Worm (Caenorhabditis elegans) whole organism, L4 larva: Measurements from ENCODE around the gene T27D12.6.
A peak's percentile ranks its signal among the peaks of the same experiment; 100 is the strongest.

Experiments used
- F49E8.2 ChIP-seq: sonication (generic microtip); optimal IDR thresholded peaks from 2 replicates; lab custom pipeline; 2016; ENCODE audit warnings: missing compliant biosample characterization, mild to moderate bottlenecking, missing genetic modification characterization, borderline replicate concordance
- T20F7.1 ChIP-seq: fragments of 200-800 bp; sonication (Bioruptor generic); optimal IDR thresholded peaks from 2 replicates; lab custom pipeline; 2018; ENCODE audit warnings: mild to moderate bottlenecking, missing genetic modification characterization, missing compliant biosample characterization
- Y105C5A.15 ChIP-seq: fragments of 200-800 bp; sonication (Bioruptor generic); IDR thresholded peaks from 2 replicates; pipeline ENCODE4 v1.3.6; 2022; ENCODE audit warnings: missing genetic modification characterization, missing compliant biosample characterization
- ZK337.2 ChIP-seq: fragments of 200-800 bp; sonication (Bioruptor generic); IDR thresholded peaks from 2 replicates; pipeline ENCODE4 v1.3.6; 2022; ENCODE audit warnings: missing genetic modification reagents, missing genetic modification characterization, missing compliant biosample characterization
- ZK546.5 ChIP-seq, 2 experiments: sonication (generic microtip); optimal IDR thresholded peaks; 2 replicates each; lab custom pipeline; 2017; ENCODE audit warnings: missing biosample characterization in 2 of 2, missing genetic modification characterization in 2 of 2
- aly-2 ChIP-seq: sonication (generic microtip); optimal IDR thresholded peaks from 2 replicates; lab custom pipeline; 2018; ENCODE audit warnings: missing biosample characterization, missing genetic modification characterization
- ama-1 ChIP-seq: fragments of 150-350 bp; optimal IDR thresholded peaks from 2 replicates; lab custom pipeline; 2014; ENCODE audit warnings: inconsistent platforms, mixed read lengths
- arid-1 ChIP-seq: fragments of 200-800 bp; sonication (Bioruptor generic); conservative IDR thresholded peaks from 2 replicates; pipeline ENCODE4 v1.3.6; 2022; ENCODE audit warnings: missing genetic modification reagents, missing genetic modification characterization, missing compliant biosample characterization
- ceh-32 ChIP-seq: sonication (generic microtip); optimal IDR thresholded peaks from 2 replicates; lab custom pipeline; 2016; ENCODE audit warnings: mild to moderate bottlenecking, missing genetic modification characterization, missing compliant biosample characterization; ENCODE audit not compliant: poor library complexity
- ctbp-1 ChIP-seq: fragments of 200-800 bp; sonication (Bioruptor generic); IDR thresholded peaks from 2 replicates; pipeline ENCODE4 v1.3.6; 2022; ENCODE audit warnings: missing genetic modification reagents, missing genetic modification characterization, missing compliant biosample characterization
- daf-12 ChIP-seq: fragments of 150-350 bp; optimal IDR thresholded peaks from 2 replicates; lab custom pipeline; 2014; ENCODE audit warnings: missing biosample characterization, missing genetic modification reagents, missing genetic modification characterization
- daf-19 ChIP-seq: fragments of 200-800 bp; sonication (Bioruptor generic); conservative IDR thresholded peaks from 2 replicates; pipeline ENCODE4 v1.3.6; 2022; ENCODE audit warnings: missing genetic modification characterization, missing compliant biosample characterization
- dpl-1 ChIP-seq: fragments of 150-350 bp; optimal IDR thresholded peaks from 2 replicates; lab custom pipeline; 2014; ENCODE audit warnings: missing biosample characterization, missing genetic modification reagents, missing genetic modification characterization
- fkh-10 ChIP-seq: fragments of 150-350 bp; optimal IDR thresholded peaks from 2 replicates; lab custom pipeline; 2014; ENCODE audit warnings: missing biosample characterization, missing genetic modification reagents, missing genetic modification characterization
- hlh-11 ChIP-seq: fragments of 200-800 bp; sonication (Bioruptor generic); optimal IDR thresholded peaks from 2 replicates; lab custom pipeline; 2018; ENCODE audit warnings: mild to moderate bottlenecking, missing genetic modification characterization, missing compliant biosample characterization
- hmg-1.1 ChIP-seq: fragments of 200-800 bp; sonication (Bioruptor generic); IDR thresholded peaks from 2 replicates; pipeline ENCODE4 v1.3.6; 2022; ENCODE audit warnings: missing genetic modification reagents, missing genetic modification characterization, missing compliant biosample characterization
- lin-1 ChIP-seq: fragments of 200-800 bp; sonication (Bioruptor generic); IDR thresholded peaks from 2 replicates; pipeline ENCODE4 v1.3.6; 2022; ENCODE audit warnings: missing genetic modification reagents, missing genetic modification characterization, missing compliant biosample characterization
- madf-5 ChIP-seq, 2 experiments: fragments of 200-800 bp; sonication (Bioruptor generic); IDR thresholded peaks; 2 replicates each; pipeline ENCODE4 v1.3.6; 2022; ENCODE audit warnings: missing compliant biosample characterization in 2 of 2, missing genetic modification characterization in 2 of 2
- nhr-10 ChIP-seq: fragments of 150-350 bp; optimal IDR thresholded peaks from 2 replicates; lab custom pipeline; 2014; ENCODE audit warnings: missing biosample characterization, missing genetic modification characterization
- nhr-102 ChIP-seq: sonication (generic microtip); optimal IDR thresholded peaks from 2 replicates; lab custom pipeline; 2016; ENCODE audit warnings: mild to moderate bottlenecking, missing genetic modification characterization, moderate library complexity, missing compliant biosample characterization
- nhr-237 ChIP-seq: sonication (generic microtip); optimal IDR thresholded peaks from 2 replicates; lab custom pipeline; 2017; ENCODE audit warnings: missing biosample characterization, missing genetic modification characterization
- nhr-25 ChIP-seq: sonication (generic microtip); optimal IDR thresholded peaks from 2 replicates; lab custom pipeline; 2017; ENCODE audit warnings: missing genetic modification characterization, mild to moderate bottlenecking, missing compliant biosample characterization, antibody characterized with exemption, moderate library complexity, borderline replicate concordance; ENCODE audit not compliant: insufficient read depth
- nhr-48 ChIP-seq: sonication (generic microtip); optimal IDR thresholded peaks from 2 replicates; lab custom pipeline; 2016; ENCODE audit warnings: mild to moderate bottlenecking, missing genetic modification characterization, missing compliant biosample characterization
- nhr-6 ChIP-seq: fragments of 150-350 bp; optimal IDR thresholded peaks from 2 replicates; lab custom pipeline; 2014; ENCODE audit warnings: missing biosample characterization, missing genetic modification characterization
- nhr-76 ChIP-seq: fragments of 150-350 bp; optimal IDR thresholded peaks from 2 replicates; lab custom pipeline; 2014; ENCODE audit warnings: missing biosample characterization, missing genetic modification characterization
- pha-4 ChIP-seq, 2 experiments: fragments of 150-350 bp in 1 of 2; fragments of 200-800 bp in 1 of 2; sonication (Bioruptor generic) in 1 of 2; IDR thresholded peaks in 1 of 2; optimal IDR thresholded peaks in 1 of 2; 2 replicates each; pipeline versions ENCODE4 v1.3.6 to Lab custom; 2014 to 2022; ENCODE audit warnings: missing genetic modification characterization in 2 of 2, missing genetic modification reagents in 2 of 2, missing biosample characterization in 1 of 2, missing compliant biosample characterization in 1 of 2
- set-16 ChIP-seq: fragments of 200-800 bp; sonication (Bioruptor generic); IDR thresholded peaks from 2 replicates; pipeline ENCODE4 v1.3.6; 2022; ENCODE audit warnings: missing genetic modification reagents, missing genetic modification characterization, missing compliant biosample characterization
- snpc-1.2 ChIP-seq: fragments of 200-800 bp; sonication (Bioruptor generic); IDR thresholded peaks from 2 replicates; pipeline ENCODE4 v1.3.6; 2022; ENCODE audit warnings: missing genetic modification reagents, missing genetic modification characterization, missing compliant biosample characterization
- tag-97 ChIP-seq: fragments of 200-800 bp; sonication (Bioruptor generic); IDR thresholded peaks from 2 replicates; pipeline ENCODE4 v1.3.6; 2022; ENCODE audit warnings: missing genetic modification characterization, missing compliant biosample characterization
- tra-1 ChIP-seq: fragments of 200-800 bp; sonication (Bioruptor generic); IDR thresholded peaks from 2 replicates; pipeline ENCODE4 v1.3.6; 2022; ENCODE audit warnings: missing genetic modification reagents, missing genetic modification characterization, missing compliant biosample characterization
- unc-130 ChIP-seq: sonication (generic microtip); optimal IDR thresholded peaks from 2 replicates; lab custom pipeline; 2016; ENCODE audit warnings: missing genetic modification reagents, missing genetic modification characterization, missing compliant biosample characterization
- unc-62 ChIP-seq, 3 experiments: fragments of 150-350 bp in 1 of 3; sonication (generic microtip); optimal IDR thresholded peaks in 2 of 3; peaks in 1 of 3; 1 replicate in 1 of 3; 2 replicates in 2 of 3; lab custom pipeline; 2014 to 2017; ENCODE audit warnings: missing biosample characterization in 3 of 3, missing genetic modification characterization in 3 of 3, missing genetic modification reagents in 3 of 3, missing genotype in 1 of 3
- zag-1 ChIP-seq: fragments of 150-350 bp; optimal IDR thresholded peaks from 2 replicates; lab custom pipeline; 2014; ENCODE audit warnings: missing biosample characterization, missing genetic modification characterization
- zip-11 ChIP-seq: fragments of 200-800 bp; sonication (Bioruptor generic); IDR thresholded peaks from 2 replicates; pipeline ENCODE4 v1.3.6; 2022; ENCODE audit warnings: missing genetic modification characterization, missing compliant biosample characterization

T27D12.6 gene

DNA sequence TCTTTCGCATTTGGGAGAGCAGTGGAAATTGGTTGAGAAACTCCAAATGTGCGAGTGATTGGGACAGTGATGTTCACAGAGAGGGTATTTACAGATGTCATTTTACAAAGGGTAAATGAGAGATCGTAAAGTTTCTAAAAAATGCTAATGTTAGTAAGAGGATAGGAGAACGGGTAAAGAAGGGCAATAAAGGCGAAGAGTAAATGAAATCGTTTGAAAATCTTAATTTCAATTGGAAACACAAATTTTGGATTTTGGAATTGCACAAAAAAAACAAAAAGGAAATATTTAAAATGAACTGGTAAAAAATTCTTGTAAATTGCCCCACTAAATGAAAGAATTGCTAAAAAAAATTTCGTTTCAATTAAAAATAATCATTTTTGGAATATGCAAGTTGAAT lies 18.8 kb upstream of the T27D12.6 start, which contains the start of gene pap-3:
Gene pap-3, minus strand, starts transcription at position 101 of the 400 bp plus-strand sequence.
- TF ChIP-seq nhr-6 (tag; lab: Kevin White, UChicago) = no peak
- TF ChIP-seq nhr-76 (tag; lab: Kevin White, UChicago) = no peak
- no peak for TF ChIP-seq tag-97
- TF ChIP-seq lin-1 (GFP tag; lab: Robert Waterston, UW) = no peak
- no peak for TF ChIP-seq unc-130
- TF ChIP-seq ZK546.5 (tag; optimal IDR thresholded peaks at IDR 0.05; lab: Kevin White, UChicago) = no peak
- no peak for TF ChIP-seq dpl-1 (GFP tag; lab: Kevin White, UChicago)
- TF ChIP-seq tra-1 = no peak
- TF ChIP-seq T20F7.1 = no peak
- TF ChIP-seq madf-5 (GFP tag; IDR thresholded peaks at IDR 0.05; lab: Robert Waterston, UW) = no peak
- no peak for TF ChIP-seq pha-4 (GFP tag; IDR thresholded peaks at IDR 0.05; lab: Robert Waterston, UW)
- no peak for TF ChIP-seq pha-4 (tag; optimal IDR thresholded peaks at IDR 0.05; lab: Kevin White, UChicago)
- no peak for TF ChIP-seq zag-1 (tag; lab: Kevin White, UChicago)
- no peak for TF ChIP-seq zip-11
- TF ChIP-seq daf-12 = no peak

DNA sequence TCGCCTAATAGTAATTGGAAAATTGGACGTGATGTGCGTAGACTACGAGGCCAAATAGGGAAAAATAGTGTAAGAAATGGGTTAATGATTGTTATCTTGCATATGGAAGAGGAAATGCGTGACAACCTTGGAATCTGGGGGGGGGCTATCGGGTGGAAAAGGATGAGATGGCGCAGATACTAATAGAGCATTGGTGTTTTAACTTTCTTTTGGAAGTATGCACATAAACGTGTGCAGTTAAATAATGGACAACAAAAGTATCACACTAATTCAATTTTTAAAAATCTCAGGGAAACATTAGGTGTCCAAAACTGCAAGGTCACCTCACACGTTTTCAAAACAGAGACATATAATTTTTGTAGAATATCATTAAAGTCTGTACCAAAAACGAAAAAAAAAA lies 15.5 kb upstream of the T27D12.6 start, which contains the start of gene Y6D1A.2:
Gene Y6D1A.2, minus strand, starts transcription at position 101 of the 400 bp plus-strand sequence.
- no peak for TF ChIP-seq snpc-1.2
- TF ChIP-seq F49E8.2 (tag; lab: Kevin White, UChicago) = no peak
- TF ChIP-seq ceh-32 (tag; lab: Kevin White, UChicago) = no peak
- no peak for TF ChIP-seq Y105C5A.15
- TF ChIP-seq nhr-25 (tag; lab: Kevin White, UChicago) = no peak
- no peak for TF ChIP-seq nhr-48
- TF ChIP-seq pha-4 (GFP tag; IDR thresholded peaks at IDR 0.05; lab: Robert Waterston, UW) = no peak
- TF ChIP-seq pha-4 (tag; optimal IDR thresholded peaks at IDR 0.05; lab: Kevin White, UChicago) = no peak
- TF ChIP-seq nhr-10 (tag; lab: Kevin White, UChicago) = no peak
- TF ChIP-seq nhr-237 (tag; lab: Kevin White, UChicago) = no peak
- no peak for TF ChIP-seq ama-1 (lab: Kevin White, UChicago)

DNA sequence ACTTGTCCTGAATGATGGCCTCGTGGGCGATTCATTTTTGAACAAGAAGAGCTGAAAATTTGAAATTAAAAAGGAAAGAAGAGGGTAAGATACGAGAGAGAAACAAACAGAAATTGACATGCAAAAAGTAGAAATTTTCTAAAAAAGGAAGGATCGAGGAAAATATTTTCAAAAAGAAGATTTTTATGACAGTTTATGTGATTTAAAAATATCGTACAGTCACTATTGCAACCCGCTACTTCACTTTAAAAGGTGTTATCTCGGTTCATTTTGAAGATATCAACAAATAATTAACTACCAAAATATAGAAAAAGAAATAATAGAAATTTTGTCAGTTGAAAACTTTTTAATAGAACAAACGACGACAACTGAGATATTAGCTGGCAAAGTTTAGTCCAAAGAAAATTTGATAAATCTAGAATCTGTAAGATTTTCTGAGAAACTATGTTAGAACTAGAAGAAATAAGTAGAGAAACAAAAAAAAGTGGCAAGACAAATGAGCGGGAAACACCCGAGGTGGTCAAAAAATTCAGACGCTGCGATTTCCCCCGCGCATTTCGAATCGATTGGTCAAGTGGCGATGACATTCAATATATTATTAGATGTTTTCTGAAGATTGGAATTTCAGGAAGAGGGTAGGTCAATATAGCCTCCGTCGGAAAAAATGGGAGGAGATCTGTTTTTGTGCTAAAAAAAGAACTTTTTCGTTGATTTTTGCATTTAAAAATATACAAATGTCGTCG lies 11.6 kb upstream of the T27D12.6 start, which contains the start of gene Y6D1A.1:
Gene Y6D1A.1, minus strand, starts transcription at position 51 of the 743 bp plus-strand sequence.
- no peak for TF ChIP-seq ctbp-1
- peak in 1 of 2 experiments; percentile 55 for TF ChIP-seq unc-62 (GFP tag; optimal IDR thresholded peaks at IDR 0.05 in 1 of 2; lab: Kevin White, UChicago)
- TF ChIP-seq unc-62 (tag; optimal IDR thresholded peaks at IDR 0.05; lab: Kevin White, UChicago) = no peak
- TF ChIP-seq set-16 (GFP tag; lab: Robert Waterston, UW) = no peak
- no peak for TF ChIP-seq hmg-1.1
- no peak for TF ChIP-seq arid-1 (GFP tag; lab: Robert Waterston, UW)
- no peak for TF ChIP-seq nhr-237 (tag; lab: Kevin White, UChicago)
- TF ChIP-seq nhr-102 (tag; lab: Kevin White, UChicago) = no peak

DNA sequence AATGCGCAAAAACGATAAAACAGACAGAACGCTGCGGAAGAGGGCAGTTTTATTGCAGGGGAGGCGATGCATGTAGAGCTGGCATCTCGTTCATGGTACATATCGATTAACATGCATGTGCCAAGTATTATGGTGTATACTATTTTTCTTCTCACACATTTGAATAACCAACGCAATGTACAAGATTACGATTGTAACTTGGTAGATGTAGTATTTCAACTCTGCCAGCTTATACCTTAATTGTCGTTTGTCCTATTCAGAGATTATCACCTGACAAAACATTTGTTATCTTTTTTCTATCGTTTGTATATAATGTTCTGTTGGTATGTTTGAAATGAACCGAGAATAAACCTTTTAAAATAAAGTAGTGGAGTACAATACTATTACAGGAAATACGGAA lies 5.4 kb upstream of the T27D12.6 start, which contains the start of gene pes-5:
Gene pes-5, minus strand, starts transcription at position 101 of the 400 bp plus-strand sequence.
- TF ChIP-seq daf-19 (GFP tag; lab: Robert Waterston, UW) (no peak), aly-2 (tag; lab: Kevin White, UChicago) (no peak), ZK337.2 (GFP tag; lab: Robert Waterston, UW) (no peak), hlh-11 (tag; lab: Kevin White, UChicago) (no peak), fkh-10 (no peak)
